Worm (Caenorhabditis elegans): ENCODE results near the gene dyf-17.

DNA sequence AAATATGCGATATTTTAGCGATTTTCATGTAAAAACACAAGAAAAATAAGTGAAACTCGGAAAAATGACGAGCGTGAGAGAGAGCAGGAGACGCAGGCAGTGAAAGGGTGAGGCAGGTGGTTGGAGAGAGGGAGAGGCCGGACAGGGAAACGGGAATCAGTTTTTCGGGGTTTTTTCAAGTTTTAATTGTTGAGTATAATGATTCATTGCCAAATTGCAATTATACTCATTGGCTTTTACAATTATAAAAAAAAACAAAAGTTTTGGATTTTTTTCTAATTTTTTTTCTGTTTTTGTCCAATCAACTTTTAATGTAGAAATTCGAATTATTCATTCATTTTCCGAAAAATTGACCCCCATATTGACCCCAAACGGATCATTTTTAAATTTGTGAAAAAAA, 44.8 kb upstream of the dyf-17 start, which contains the start of gene nhr-95:
- no peak for TF ChIP-seq unc-62 (GFP tag; optimal IDR thresholded peaks at IDR 0.05)
- TF ChIP-seq lag-1 (GFP tag; IDR thresholded peaks at IDR 0.05) = no peak
- no peak for TF ChIP-seq ztf-26 (tag; optimal IDR thresholded peaks at IDR 0.05)
- no peak for TF ChIP-seq snpc-4 (GFP tag; optimal IDR thresholded peaks at IDR 0.05)
- TF ChIP-seq snpc-4 (tag; optimal IDR thresholded peaks at IDR 0.05) = no peak
- no peak for TF ChIP-seq xnd-1 (tag; optimal IDR thresholded peaks at IDR 0.05)
- TF ChIP-seq ama-1 (optimal IDR thresholded peaks at IDR 0.05) = no peak
- TF ChIP-seq ama-1 (GFP tag; optimal IDR thresholded peaks at IDR 0.05) = no peak
- no peak for TF ChIP-seq attf-5 (GFP tag; optimal IDR thresholded peaks at IDR 0.05)
- TF ChIP-seq lir-1 (GFP tag; conservative IDR thresholded peaks at IDR 0.05) = no peak
- TF ChIP-seq nfya-2 (GFP tag; IDR thresholded peaks at IDR 0.05) = no peak
- TF ChIP-seq somi-1 (GFP tag; optimal IDR thresholded peaks at IDR 0.05) = no peak
- TF ChIP-seq dpl-1 (GFP tag; optimal IDR thresholded peaks at IDR 0.05) = no peak
- no peak for TF ChIP-seq attf-6 (GFP tag; IDR thresholded peaks at IDR 0.05)
- no peak for TF ChIP-seq lsy-27 (tag; optimal IDR thresholded peaks at IDR 0.05; ENCODE audit: borderline replicate concordance, insufficient read depth)
- TF ChIP-seq F33H1.4 (GFP tag; IDR thresholded peaks at IDR 0.05) = no peak

Data from whole organism, young adult.